Fruit fly (Drosophila melanogaster): Measurements from ENCODE around the gene Cp38.
A peak's percentile ranks its signal among the peaks of the same experiment; 100 is the strongest.

Gene Cp38

dm6 chrX:8460232-8460631, 21.4 kb upstream of the Cp38 start:
- no peak for TF ChIP-seq noc (tag; optimal IDR thresholded peaks at IDR 0.05)

dm6 chrX:8460686-8461085, 21.0 kb upstream of the Cp38 start, which contains the start of gene CG15347:
Gene CG15347 (minus strand): TSS chrX:8460898.
- TF ChIP-seq noc (tag; optimal IDR thresholded peaks at IDR 0.05), result no peak

- TF ChIP-seq noc (tag; optimal IDR thresholded peaks at IDR 0.05), result no peak
Measured at dm6 chrX:8461147-8461546, 20.5 kb upstream of the Cp38 start, which contains the start of gene Es2. Gene Es2 (plus strand): TSS chrX:8461479.

dm6 chrX:8464378-8465036, 17.1 kb upstream of the Cp38 start, which contains the start of gene Sptr:
Gene Sptr (minus strand): TSS chrX:8464438.
- peak; percentile 96 for TF ChIP-seq noc (tag; optimal IDR thresholded peaks at IDR 0.05)

dm6 chrX:8466729-8467215, 14.9 kb upstream of the Cp38 start:
- no peak for TF ChIP-seq noc (tag; optimal IDR thresholded peaks at IDR 0.05)

- peak; percentile 40 for TF ChIP-seq noc (tag; optimal IDR thresholded peaks at IDR 0.05)
Measured at dm6 chrX:8468962-8469459, 12.6 kb upstream of the Cp38 start, which contains the start of gene CG12116. Gene CG12116 (minus strand): TSS chrX:8469012.

dm6 chrX:8469606-8470005, 12.0 kb upstream of the Cp38 start:
- no peak for TF ChIP-seq noc (tag; optimal IDR thresholded peaks at IDR 0.05)

- TF ChIP-seq noc (tag; optimal IDR thresholded peaks at IDR 0.05), result no peak
Measured at dm6 chrX:8470588-8470987, 11.0 kb upstream of the Cp38 start, which contains the start of gene Cp7Fa. Gene Cp7Fa (plus strand): TSS chrX:8470888.

- TF ChIP-seq noc (tag; optimal IDR thresholded peaks at IDR 0.05), result no peak
Measured at dm6 chrX:8473339-8473887, 8.2 kb upstream of the Cp38 start, which contains the start of gene Cp7Fb. Gene Cp7Fb (plus strand): TSS chrX:8473837.

dm6 chrX:8475657-8476056, 6.0 kb upstream of the Cp38 start:
- TF ChIP-seq noc (tag; optimal IDR thresholded peaks at IDR 0.05), result no peak

dm6 chrX:8476817-8477216, 4.8 kb upstream of the Cp38 start, which contains the start of gene Cp7Fc:
Gene Cp7Fc (plus strand): TSS chrX:8477117.
- no peak for TF ChIP-seq noc (tag; optimal IDR thresholded peaks at IDR 0.05)

- TF ChIP-seq noc (tag; optimal IDR thresholded peaks at IDR 0.05), result no peak
Measured at dm6 chrX:8479031-8479568, 2.5 kb upstream of the Cp38 start, which contains the start of gene Cp36. Gene Cp36 (plus strand): TSS chrX:8479319.

dm6 chrX:8483671-8484070, 2.0 kb downstream of the Cp38 start, which contains the start of gene CG33223:
Gene CG33223 (minus strand): TSS chrX:8483885.
- no peak for TF ChIP-seq noc (tag; optimal IDR thresholded peaks at IDR 0.05)

dm6 chrX:8484778-8485177, 3.1 kb downstream of the Cp38 start:
- no peak for TF ChIP-seq noc (tag; optimal IDR thresholded peaks at IDR 0.05)

- no peak for TF ChIP-seq noc (tag; optimal IDR thresholded peaks at IDR 0.05)
Measured at dm6 chrX:8489048-8489447, 7.4 kb downstream of the Cp38 start, which contains the start of gene CG33181. Gene CG33181 (plus strand): TSS chrX:8489348.

- TF ChIP-seq noc (tag; optimal IDR thresholded peaks at IDR 0.05), result no peak
Measured at dm6 chrX:8489485-8489970, 7.9 kb downstream of the Cp38 start, which contains the start of gene otu. Gene otu (minus strand): TSS chrX:8489535.
